Worm (Caenorhabditis elegans): Measurements from ENCODE around the gene lrch-1.

The lrch-1 gene

DNA sequence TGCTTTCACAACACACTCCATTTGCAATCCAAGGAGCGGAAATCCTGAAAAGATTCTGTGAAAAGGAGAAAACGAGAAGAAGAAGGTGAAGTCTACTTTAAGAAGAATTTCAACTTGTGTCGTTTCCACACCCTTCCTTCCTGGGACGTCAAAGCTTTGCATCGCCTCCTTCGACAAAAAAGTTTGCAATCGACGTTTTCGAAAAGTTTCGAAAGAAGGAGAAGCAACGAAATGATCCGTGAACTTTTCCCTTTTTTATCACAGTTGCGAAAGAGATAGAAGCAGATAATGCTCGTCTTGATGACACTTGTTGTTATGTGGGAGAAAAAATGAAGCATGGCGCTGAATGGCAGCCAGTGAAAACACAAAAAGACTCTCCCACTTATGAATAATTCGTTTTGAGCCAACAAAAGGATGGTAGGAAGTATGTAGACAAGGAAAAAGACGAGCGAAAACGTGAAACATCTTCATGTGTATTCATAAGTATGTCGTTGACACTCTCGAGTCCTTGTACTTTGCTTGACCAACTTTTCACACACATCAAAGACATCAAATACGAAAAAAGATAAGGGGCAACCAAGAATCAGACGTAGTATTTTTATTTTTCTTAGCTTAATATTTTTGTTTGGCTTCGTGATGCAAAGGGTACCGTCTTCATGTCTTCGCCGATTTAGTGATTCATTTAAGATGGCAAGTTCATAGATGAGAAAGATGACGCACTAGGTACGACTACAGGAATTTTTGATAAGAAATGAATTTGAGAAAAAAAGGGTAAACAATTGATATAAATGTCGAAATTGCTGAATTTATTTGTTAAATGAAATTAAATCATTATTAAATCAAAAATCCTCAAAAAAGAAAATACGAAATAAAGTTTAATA lies 32.6 kb upstream of the lrch-1 start:
- no peak for TF ChIP-seq unc-62 (GFP tag; optimal IDR thresholded peaks at IDR 0.05)

DNA sequence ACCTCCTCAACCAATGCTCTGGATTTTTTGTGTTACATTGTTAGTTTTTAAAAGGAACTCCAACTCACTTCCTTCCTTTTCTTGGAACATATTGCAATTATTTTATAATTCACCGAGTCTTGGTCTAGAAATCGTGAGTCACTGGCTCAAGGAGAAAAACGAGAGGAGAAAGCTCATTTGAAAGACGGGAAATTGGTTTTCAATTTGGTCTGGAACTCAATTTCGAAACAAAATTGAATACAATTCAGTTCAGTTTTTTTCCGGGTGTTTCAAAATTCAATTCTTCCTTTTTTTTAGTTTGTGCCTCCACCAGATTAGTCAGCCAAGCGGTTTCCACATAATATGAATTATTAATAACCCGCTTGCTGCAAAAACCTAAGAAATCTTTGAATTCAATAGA lies 31.4 kb upstream of the lrch-1 start:
- TF ChIP-seq unc-62 (GFP tag; optimal IDR thresholded peaks at IDR 0.05), result no peak

DNA sequence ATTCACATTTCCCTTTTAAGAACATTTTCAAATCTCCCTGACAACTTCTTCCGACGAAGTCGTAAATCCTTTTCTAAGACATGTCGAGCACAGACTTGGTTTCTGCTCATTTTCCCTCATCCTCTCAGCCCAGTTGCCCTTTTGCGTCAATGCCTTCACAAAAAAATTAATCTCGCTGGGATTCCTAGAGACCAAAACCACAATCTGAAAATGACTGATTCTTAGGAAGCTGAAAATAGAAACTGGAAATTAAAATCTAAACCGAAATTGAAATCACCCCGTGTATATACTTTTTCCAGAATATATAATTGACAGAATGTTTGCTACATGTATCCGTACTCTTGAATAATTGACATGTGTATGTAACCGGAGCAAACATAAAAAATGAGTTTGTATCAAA lies 30.6 kb upstream of the lrch-1 start:
- TF ChIP-seq unc-62 (GFP tag; optimal IDR thresholded peaks at IDR 0.05), result no peak

DNA sequence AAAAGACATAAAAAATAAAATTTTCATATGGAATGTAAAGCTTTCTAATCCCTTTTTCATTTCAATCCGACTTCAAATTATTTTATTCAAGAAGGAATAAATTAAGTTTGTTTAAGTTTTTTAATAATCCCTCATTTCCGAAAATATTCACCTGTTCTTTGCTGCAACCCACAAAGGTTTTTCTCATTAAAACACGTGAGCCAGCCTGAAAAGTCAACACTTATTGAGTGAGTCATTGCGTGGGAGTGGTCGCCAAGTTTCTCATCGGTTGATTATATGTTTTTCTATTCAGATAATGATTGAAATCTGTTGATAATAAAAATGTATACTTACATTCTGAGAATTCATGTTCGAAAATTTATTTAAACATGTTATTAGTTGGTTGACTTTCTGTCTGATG lies 29.0 kb upstream of the lrch-1 start:
- no peak for TF ChIP-seq unc-62 (GFP tag; optimal IDR thresholded peaks at IDR 0.05)

DNA sequence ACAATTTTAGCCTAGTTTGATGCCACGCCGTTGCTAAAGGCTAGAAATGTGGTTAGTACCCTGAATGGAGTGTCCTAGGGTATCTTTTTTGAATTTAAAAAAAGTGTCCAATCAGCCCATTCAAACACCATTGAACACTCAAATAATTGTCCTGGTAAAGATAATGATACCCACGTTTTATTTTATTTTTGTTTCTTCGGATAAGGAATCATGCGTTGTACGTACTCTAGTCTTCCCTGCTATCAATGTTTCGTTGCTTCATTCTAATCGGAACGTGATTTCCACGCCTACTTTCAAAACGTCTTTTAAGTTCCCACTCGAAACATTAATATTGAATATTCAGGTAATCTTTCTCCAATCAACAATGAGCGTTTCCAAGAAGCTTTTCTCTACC lies 24.2 kb upstream of the lrch-1 start, which contains the start of gene got-2.2:
got-2.2 (plus strand) TSS at position 344 of the 394 bp plus-strand sequence.
- TF ChIP-seq unc-62 (GFP tag; optimal IDR thresholded peaks at IDR 0.05), result no peak

DNA sequence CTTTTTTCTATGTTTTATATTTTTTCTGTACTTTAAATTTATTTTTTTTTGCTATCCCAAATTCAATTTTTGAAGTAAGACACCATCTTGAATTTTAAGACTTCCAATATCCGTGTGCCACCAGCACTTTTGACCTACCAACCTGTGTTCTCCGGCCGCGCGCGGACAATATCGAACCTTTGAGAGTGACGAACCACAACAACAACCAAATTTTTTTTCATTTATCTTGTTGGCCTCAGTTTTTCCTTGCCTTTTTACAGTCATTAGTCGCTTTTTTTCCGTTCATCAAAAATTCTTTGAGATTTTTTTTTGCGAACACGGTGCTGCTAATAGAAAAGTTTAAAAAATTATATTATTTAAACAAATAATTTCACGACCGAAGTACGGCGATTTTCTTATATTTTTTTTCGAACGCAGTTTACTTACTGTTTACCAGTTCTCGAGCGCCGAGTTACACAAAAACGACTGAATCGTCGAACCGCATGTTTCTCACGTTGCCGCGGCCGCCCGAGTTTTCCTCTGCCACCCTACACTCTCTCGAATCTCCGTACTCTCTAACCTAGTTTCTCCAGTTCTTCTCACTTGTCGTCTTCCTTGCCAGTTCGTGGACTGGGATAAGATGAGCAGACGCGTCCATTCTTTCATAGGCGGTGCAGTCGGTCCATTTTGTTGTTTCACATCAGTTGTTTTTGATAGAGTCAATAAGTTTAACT lies 23.6 kb upstream of the lrch-1 start:
- no peak for TF ChIP-seq unc-62 (GFP tag; optimal IDR thresholded peaks at IDR 0.05)

DNA sequence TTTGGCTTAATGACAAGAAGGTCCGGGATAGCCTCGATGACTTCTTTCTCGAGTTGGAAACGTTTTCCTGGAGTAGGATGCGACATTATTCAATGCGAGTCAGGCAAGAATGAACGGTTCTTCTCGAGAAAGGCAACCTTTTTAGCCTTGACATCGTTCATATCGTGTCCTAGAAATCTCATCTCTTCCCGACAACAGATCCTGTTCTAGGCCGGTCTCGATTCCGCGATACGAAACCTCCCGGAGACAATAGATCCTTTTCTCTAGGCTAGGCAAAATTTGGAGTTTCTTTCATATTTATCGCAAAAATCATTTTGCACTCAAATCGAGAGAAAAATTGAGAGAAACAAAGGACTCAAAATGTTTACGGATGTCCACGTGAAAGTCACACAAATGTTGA lies 22.5 kb upstream of the lrch-1 start, which contains the start of gene rml-3:
rml-3 (minus strand) TSS at position 93 of the 400 bp plus-strand sequence.
- no peak for TF ChIP-seq unc-62 (GFP tag; optimal IDR thresholded peaks at IDR 0.05)

DNA sequence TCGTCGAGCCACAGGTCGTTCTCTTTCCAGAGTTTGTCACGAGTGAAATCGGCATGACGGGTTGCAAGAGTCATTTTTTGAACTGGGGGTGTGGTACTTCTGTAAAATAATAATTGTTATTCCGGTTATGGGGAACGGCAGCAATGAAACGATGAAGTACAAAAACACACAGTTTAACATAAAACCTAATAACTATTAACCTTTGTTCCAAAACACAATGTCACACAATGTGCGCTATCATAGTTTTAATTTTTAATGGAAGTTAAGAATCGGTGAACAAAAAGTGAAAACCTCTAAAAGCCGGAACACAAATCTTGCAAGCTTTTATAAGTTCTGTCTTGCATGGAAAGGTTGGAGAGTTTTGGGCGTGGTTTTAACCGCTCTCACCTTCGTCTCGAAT lies 19.0 kb upstream of the lrch-1 start, which contains the start of gene hsp-43:
hsp-43 (minus strand) TSS at position 101 of the 400 bp plus-strand sequence.
- no peak for TF ChIP-seq unc-62 (GFP tag; optimal IDR thresholded peaks at IDR 0.05)

DNA sequence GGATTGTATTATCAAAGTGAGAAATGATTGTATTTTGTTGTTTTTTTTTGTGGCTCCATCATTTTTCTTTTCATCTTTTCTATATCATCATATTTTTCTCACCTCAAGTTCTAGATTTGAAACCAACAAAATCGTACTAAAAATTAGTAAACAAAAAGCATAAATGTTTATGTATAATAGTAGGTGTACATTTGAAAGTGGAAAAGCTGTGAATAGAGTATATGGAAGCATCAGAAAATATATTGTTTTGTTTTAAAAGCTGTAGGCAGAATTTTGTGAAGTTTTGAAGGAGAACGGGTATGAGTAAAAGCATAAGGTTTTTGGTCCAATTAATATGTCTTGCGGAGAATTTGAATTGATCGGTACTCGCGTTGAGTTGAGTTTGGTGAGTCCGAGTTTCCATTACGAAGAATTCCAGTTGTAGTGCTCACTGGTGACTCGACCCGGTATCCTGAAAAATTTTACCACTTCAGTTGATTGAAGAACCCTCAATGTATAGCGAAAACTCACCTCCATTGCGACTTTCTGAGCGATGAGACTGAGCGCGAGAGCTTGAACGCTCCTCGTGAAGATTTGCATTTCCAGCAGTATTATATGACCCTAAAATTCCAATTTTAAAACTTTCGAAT lies 16.7 kb upstream of the lrch-1 start, which contains the start of gene C14F11.4:
C14F11.4 (minus strand) TSS at position 51 of the 629 bp plus-strand sequence.
- no peak for TF ChIP-seq unc-62 (GFP tag; optimal IDR thresholded peaks at IDR 0.05)

DNA sequence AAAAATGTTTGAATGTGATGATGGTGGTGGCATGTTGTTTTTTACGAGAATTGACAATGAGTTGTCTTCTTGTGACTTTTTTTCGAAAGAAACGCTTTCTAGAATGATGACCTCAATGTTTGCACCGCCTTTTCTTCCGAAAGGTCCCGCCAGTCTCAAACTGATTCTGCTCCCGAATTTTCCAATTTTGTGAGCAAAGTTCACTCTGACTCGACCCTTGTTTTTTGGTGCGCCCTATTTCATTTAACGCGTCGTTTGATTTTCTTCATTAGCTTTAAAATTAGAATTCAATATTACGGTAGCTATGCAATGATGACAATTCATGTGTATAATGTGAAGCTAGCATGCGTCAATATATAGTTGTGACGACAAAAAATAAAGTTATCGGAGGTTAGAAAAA lies 14.2 kb upstream of the lrch-1 start, which contains the start of gene lite-1:
lite-1 (minus strand) TSS at position 101 of the 400 bp plus-strand sequence.
- TF ChIP-seq unc-62 (GFP tag; optimal IDR thresholded peaks at IDR 0.05), result no peak

DNA sequence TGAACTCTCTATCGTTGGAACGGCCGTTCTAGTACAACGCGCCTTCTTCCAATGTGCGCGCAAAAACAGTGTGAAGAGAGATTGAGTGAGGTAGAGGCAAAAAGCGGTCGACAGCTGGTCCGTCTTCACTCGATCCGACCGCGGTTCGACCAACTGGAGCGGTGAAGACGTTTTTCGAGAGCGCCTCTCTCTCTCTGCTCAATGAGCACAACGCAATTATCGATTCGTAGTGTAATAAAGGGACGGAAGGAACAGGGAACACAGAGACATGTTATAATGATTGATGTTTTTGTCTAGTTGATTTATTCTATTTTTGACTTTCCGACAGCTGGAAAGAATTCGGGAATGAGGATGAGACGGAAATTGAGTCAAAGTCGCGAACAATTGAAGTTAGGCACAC lies 8.4 kb upstream of the lrch-1 start:
- TF ChIP-seq unc-62 (GFP tag; optimal IDR thresholded peaks at IDR 0.05), result no peak

DNA sequence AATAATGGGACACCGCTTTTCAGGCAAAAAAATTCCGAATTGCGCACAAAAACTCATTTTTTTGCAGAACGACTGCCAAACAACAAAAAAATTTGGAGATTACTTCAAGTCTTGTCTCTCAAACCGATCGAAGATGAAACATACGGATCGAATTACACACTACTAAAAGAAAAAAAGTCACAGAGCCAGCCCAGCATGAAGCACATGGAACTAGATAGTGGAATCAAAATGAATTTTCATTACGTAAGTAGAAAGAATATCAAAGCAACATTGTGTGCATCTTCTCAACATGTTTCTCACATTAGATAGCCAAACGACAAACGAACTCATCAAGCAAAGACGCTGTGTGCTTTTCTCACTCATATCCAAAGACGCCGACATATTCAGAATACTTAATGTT lies 4.6 kb upstream of the lrch-1 start:
- no peak for TF ChIP-seq unc-62 (GFP tag; optimal IDR thresholded peaks at IDR 0.05)

DNA sequence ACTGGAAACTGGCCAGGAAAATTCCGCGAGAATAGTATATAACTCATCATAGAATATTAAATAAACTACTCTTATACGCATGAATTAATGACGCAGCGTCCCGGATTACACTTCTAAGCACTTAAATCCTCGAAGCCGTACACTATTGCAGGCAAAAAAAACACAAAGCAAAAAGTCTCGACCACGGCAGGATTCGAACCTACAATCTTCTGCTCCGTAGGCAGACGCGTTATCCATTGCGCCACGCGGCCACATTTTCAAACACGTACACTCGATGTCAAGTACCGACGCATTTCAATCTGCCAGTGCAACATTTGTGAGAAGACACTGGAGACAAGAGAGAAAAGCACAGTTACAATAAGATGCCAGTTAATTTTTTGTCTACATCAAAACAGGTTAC lies 3.4 kb upstream of the lrch-1 start:
- no peak for TF ChIP-seq unc-62 (GFP tag; optimal IDR thresholded peaks at IDR 0.05)

DNA sequence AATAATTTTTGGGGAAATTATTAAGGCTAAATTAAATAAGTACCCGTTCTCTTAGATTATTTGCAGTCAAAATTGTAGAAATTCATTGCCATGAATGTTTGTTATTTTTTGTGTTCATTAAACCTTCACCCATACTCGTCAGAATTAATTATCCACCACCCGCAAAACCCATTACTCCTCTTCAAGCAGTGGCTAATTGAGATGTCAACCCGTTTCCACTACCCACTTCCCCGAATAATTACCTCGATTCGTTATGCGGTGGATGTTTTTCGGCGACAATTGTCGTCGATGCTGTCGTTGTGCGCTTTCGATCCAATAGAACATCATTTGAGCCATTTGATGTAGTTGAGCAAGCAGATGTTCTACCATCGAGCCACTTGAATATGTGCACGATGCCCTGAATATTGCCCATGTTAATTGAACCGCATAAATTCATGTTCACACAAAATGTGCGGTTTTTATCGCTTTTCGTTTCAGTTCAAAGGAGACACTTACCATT lies 5.1 kb downstream of the lrch-1 start:
- TF ChIP-seq unc-62 (GFP tag; optimal IDR thresholded peaks at IDR 0.05), result no peak

DNA sequence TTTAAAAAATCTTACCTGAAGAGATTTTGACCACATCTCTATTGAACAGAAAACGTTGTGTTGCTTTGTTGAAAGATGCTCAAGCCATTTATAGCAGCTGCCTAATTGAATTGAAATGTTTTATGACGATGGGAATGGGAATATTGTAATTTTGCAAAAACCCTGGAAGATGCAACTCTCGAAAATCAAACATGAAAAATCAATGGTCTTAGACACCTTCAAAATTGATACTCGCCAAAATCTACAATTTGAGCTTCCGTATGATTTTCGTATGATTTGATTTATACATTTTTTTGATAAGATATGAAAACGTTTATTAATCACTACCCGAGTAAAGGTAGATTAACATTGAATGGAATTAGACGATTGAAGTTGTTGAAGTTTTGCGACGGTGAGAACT lies 8.0 kb downstream of the lrch-1 start, which contains the start of gene C14F11.7:
C14F11.7 (minus strand) TSS at position 101 of the 400 bp plus-strand sequence.
- no peak for TF ChIP-seq unc-62 (GFP tag; optimal IDR thresholded peaks at IDR 0.05)

DNA sequence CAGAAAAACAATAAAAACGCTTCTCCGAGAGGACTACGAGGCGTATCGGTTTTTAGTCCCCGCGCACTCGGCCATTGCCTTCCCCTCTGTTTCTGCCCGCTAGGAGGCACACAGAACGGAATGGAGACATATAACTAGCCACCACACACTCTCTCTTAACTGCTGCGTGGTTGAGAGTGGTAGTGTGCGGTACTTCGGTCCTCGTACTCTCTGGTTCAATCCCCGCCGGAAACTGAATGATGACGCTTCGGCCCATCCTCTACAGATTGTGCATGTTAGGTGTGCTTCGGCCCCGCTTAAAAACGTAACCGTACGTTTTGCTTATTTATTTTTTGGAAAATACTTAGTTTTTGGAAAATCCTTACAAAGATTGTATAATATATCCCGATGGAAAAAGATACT lies 8.8 kb downstream of the lrch-1 start, which contains the start of gene T13C5.6:
T13C5.6 (minus strand) TSS at position 1 of the 402 bp plus-strand sequence.
- no peak for TF ChIP-seq unc-62 (GFP tag; optimal IDR thresholded peaks at IDR 0.05)

All from whole organism, dauer.